Worm (Caenorhabditis elegans) whole organism, young adult: ENCODE measurements around the gene C40A11.7.

Source experiments
- B0035.1 ChIP-seq: sonication (generic microtip); optimal IDR thresholded peaks from 2 replicates; lab custom pipeline; 2016; ENCODE audit warnings: missing genetic modification characterization, mild to moderate bottlenecking, missing compliant biosample characterization, missing genotype, missing genetic modification reagents
- C06A6.2 ChIP-seq: fragments of 200-800 bp; sonication (Bioruptor generic); conservative IDR thresholded peaks from 2 replicates; pipeline ENCODE4 v1.3.6; 2022; ENCODE audit warnings: missing genetic modification characterization, missing compliant biosample characterization
- F33H1.4 ChIP-seq: fragments of 200-800 bp; sonication (Bioruptor generic); IDR thresholded peaks from 2 replicates; pipeline ENCODE4 v1.3.6; 2022; ENCODE audit warnings: missing genetic modification reagents, missing genetic modification characterization, missing compliant biosample characterization
- F57A8.1 ChIP-seq: fragments of 200-800 bp; sonication (Bioruptor generic); optimal IDR thresholded peaks from 2 replicates; lab custom pipeline; 2018; ENCODE audit warnings: mild to moderate bottlenecking, missing genetic modification characterization, moderate library complexity, missing compliant biosample characterization
- Y53F4B.3 ChIP-seq: fragments of 200-800 bp; sonication (Bioruptor generic); IDR thresholded peaks from 2 replicates; pipeline ENCODE4 v1.3.6; 2022; ENCODE audit warnings: missing genetic modification reagents, missing genetic modification characterization, missing compliant biosample characterization
- Y53G8AR.9 ChIP-seq: fragments of 200-800 bp; sonication (Bioruptor generic); conservative IDR thresholded peaks from 2 replicates; pipeline ENCODE4 v1.3.6; 2022; ENCODE audit warnings: missing genetic modification reagents, missing genetic modification characterization, missing compliant biosample characterization
- Y67H2A.10 ChIP-seq: fragments of 200-800 bp; sonication (Bioruptor generic); conservative IDR thresholded peaks from 2 replicates; pipeline ENCODE4 v1.3.6; 2022; ENCODE audit warnings: missing genetic modification reagents, missing genetic modification characterization, missing compliant biosample characterization
- akir-1 ChIP-seq: fragments of 200-800 bp; sonication (Bioruptor generic); optimal IDR thresholded peaks from 2 replicates; lab custom pipeline; 2018; ENCODE audit warnings: mild to moderate bottlenecking, missing genetic modification characterization, moderate library complexity, missing compliant biosample characterization
- aptf-2 ChIP-seq: fragments of 200-800 bp; sonication (Bioruptor generic); conservative IDR thresholded peaks from 2 replicates; pipeline ENCODE4 v1.3.6; 2022; ENCODE audit warnings: missing genetic modification reagents, missing genetic modification characterization, missing compliant biosample characterization
- aptf-3 ChIP-seq: fragments of 200-800 bp; sonication (Bioruptor generic); IDR thresholded peaks from 2 replicates; pipeline ENCODE4 v1.3.6; 2022; ENCODE audit warnings: missing genetic modification characterization, missing compliant biosample characterization
- attf-3 ChIP-seq: fragments of 200-800 bp; sonication (Bioruptor generic); conservative IDR thresholded peaks from 2 replicates; pipeline ENCODE4 v1.3.6; 2022; ENCODE audit warnings: missing genetic modification reagents, missing genetic modification characterization, missing compliant biosample characterization
- ccch-3 ChIP-seq: fragments of 200-800 bp; sonication (Bioruptor generic); optimal IDR thresholded peaks from 2 replicates; lab custom pipeline; 2018; ENCODE audit warnings: mild to moderate bottlenecking, missing genetic modification characterization, missing compliant biosample characterization
- cebp-2 ChIP-seq: fragments of 200-800 bp; sonication (Bioruptor generic); IDR thresholded peaks from 2 replicates; pipeline ENCODE4 v1.3.6; 2022; ENCODE audit warnings: missing genetic modification characterization, missing compliant biosample characterization
- ceh-27 ChIP-seq: fragments of 200-800 bp; sonication (Bioruptor generic); optimal IDR thresholded peaks from 2 replicates; lab custom pipeline; 2018; ENCODE audit warnings: mild to moderate bottlenecking, missing genetic modification characterization, moderate library complexity, missing compliant biosample characterization
- ceh-91 ChIP-seq: fragments of 200-800 bp; sonication (Bioruptor generic); IDR thresholded peaks from 2 replicates; pipeline ENCODE4 v1.3.6; 2022; ENCODE audit warnings: missing genetic modification reagents, missing genetic modification characterization, missing compliant biosample characterization
- die-1 ChIP-seq: sonication (generic microtip); optimal IDR thresholded peaks from 2 replicates; lab custom pipeline; 2016; ENCODE audit warnings: missing genotype, mild to moderate bottlenecking, missing genetic modification characterization, missing compliant biosample characterization
- dox-1 ChIP-seq: fragments of 200-800 bp; sonication (Bioruptor generic); IDR thresholded peaks from 2 replicates; pipeline ENCODE4 v1.3.6; 2022; ENCODE audit warnings: missing genetic modification reagents, missing genetic modification characterization, missing compliant biosample characterization
- efl-1 ChIP-seq: fragments of 150-350 bp; optimal IDR thresholded peaks from 2 replicates; lab custom pipeline; 2014; ENCODE audit warnings: missing biosample characterization, missing genetic modification reagents, missing genetic modification characterization
- egl-44 ChIP-seq: fragments of 200-800 bp; sonication (Bioruptor generic); IDR thresholded peaks from 2 replicates; pipeline ENCODE4 v1.3.6; 2022; ENCODE audit warnings: missing genetic modification reagents, missing genetic modification characterization, missing compliant biosample characterization
- ekl-4 ChIP-seq: fragments of 200-800 bp; sonication (Bioruptor generic); IDR thresholded peaks from 2 replicates; pipeline ENCODE4 v1.3.6; 2022; ENCODE audit warnings: missing genetic modification reagents, missing genetic modification characterization, missing compliant biosample characterization
- hrde-1 ChIP-seq: sonication (generic microtip); optimal IDR thresholded peaks from 2 replicates; lab custom pipeline; 2016; ENCODE audit warnings: missing genetic modification characterization, mild to moderate bottlenecking, missing compliant biosample characterization, moderate library complexity, missing genotype, missing genetic modification reagents, borderline replicate concordance
- let-607 ChIP-seq, 2 experiments: fragments of 200-800 bp in 1 of 2; sonication (Bioruptor generic) in 1 of 2; sonication (generic microtip) in 1 of 2; optimal IDR thresholded peaks; 2 replicates each; lab custom pipeline; 2016 to 2018; ENCODE audit warnings: mild to moderate bottlenecking in 2 of 2, missing compliant biosample characterization in 2 of 2, missing genetic modification characterization in 2 of 2, moderate library complexity in 2 of 2, missing genotype in 1 of 2
- lin-26 ChIP-seq: fragments of 200-800 bp; sonication (Bioruptor generic); IDR thresholded peaks from 2 replicates; pipeline ENCODE4 v1.3.6; 2022; ENCODE audit warnings: missing genetic modification reagents, missing genetic modification characterization, missing compliant biosample characterization
- lsl-1 ChIP-seq: fragments of 200-800 bp; sonication (Bioruptor generic); optimal IDR thresholded peaks from 2 replicates; lab custom pipeline; 2018; ENCODE audit warnings: mild to moderate bottlenecking, missing genetic modification characterization, moderate library complexity, missing compliant biosample characterization
- lsy-27 ChIP-seq: sonication (generic microtip); optimal IDR thresholded peaks from 2 replicates; lab custom pipeline; 2017; ENCODE audit warnings: missing genetic modification characterization, mild to moderate bottlenecking, missing compliant biosample characterization, antibody characterized with exemption, missing genotype, borderline replicate concordance; ENCODE audit not compliant: insufficient read depth
- madf-8 ChIP-seq: fragments of 200-800 bp; sonication (Bioruptor generic); conservative IDR thresholded peaks from 2 replicates; pipeline ENCODE4 v1.3.6; 2022; ENCODE audit warnings: missing genetic modification reagents, missing genetic modification characterization, missing compliant biosample characterization
- mcd-1 ChIP-seq: fragments of 200-800 bp; sonication (Bioruptor generic); IDR thresholded peaks from 2 replicates; pipeline ENCODE4 v1.3.6; 2022; ENCODE audit warnings: missing genetic modification reagents, missing genetic modification characterization, missing compliant biosample characterization
- mel-28 ChIP-seq: sonication (generic microtip); optimal IDR thresholded peaks from 2 replicates; lab custom pipeline; 2016; ENCODE audit warnings: borderline replicate concordance, mild to moderate bottlenecking, missing genetic modification characterization, missing compliant biosample characterization
- nhr-80 ChIP-seq: sonication (generic microtip); optimal IDR thresholded peaks from 2 replicates; lab custom pipeline; 2016; ENCODE audit warnings: missing genetic modification characterization, missing compliant biosample characterization
- pbrm-1 ChIP-seq: fragments of 200-800 bp; sonication (Bioruptor generic); IDR thresholded peaks from 2 replicates; pipeline ENCODE4 v1.3.6; 2022; ENCODE audit warnings: missing genetic modification reagents, missing genetic modification characterization, missing compliant biosample characterization
- rcor-1 ChIP-seq: fragments of 200-800 bp; sonication (Bioruptor generic); IDR thresholded peaks from 2 replicates; pipeline ENCODE4 v1.3.6; 2022; ENCODE audit warnings: missing genetic modification reagents, missing genetic modification characterization, missing compliant biosample characterization
- repo-1 ChIP-seq: sonication (generic microtip); optimal IDR thresholded peaks from 2 replicates; lab custom pipeline; 2017; ENCODE audit warnings: mild to moderate bottlenecking, missing genetic modification characterization, missing compliant biosample characterization
- tbp1 ChIP-seq: fragments of 200-800 bp; sonication (Bioruptor generic); optimal IDR thresholded peaks from 2 replicates; lab custom pipeline; 2018; ENCODE audit warnings: mild to moderate bottlenecking, missing genetic modification characterization, missing compliant biosample characterization
- unc-130 ChIP-seq: sonication (generic microtip); optimal IDR thresholded peaks from 2 replicates; lab custom pipeline; 2016; ENCODE audit warnings: missing genetic modification reagents, missing genetic modification characterization, missing compliant biosample characterization
- unc-62 ChIP-seq: fragments of 150-350 bp; optimal IDR thresholded peaks from 2 replicates; lab custom pipeline; 2014; ENCODE audit warnings: missing biosample characterization, missing genetic modification reagents, missing genetic modification characterization
- zim-3 ChIP-seq: sonication (generic microtip); optimal IDR thresholded peaks from 2 replicates; lab custom pipeline; 2017; ENCODE audit warnings: mild to moderate bottlenecking, missing genetic modification characterization, moderate library complexity, missing compliant biosample characterization
- ztf-22 ChIP-seq: fragments of 200-800 bp; sonication (Bioruptor generic); optimal IDR thresholded peaks from 2 replicates; lab custom pipeline; 2018; ENCODE audit warnings: mild to moderate bottlenecking, missing genetic modification characterization, moderate library complexity, missing compliant biosample characterization
- ztf-26 ChIP-seq: sonication (generic microtip); optimal IDR thresholded peaks from 2 replicates; lab custom pipeline; 2017; ENCODE audit warnings: missing genetic modification characterization, missing compliant biosample characterization
- ztf-28 ChIP-seq: fragments of 200-800 bp; sonication (Bioruptor generic); IDR thresholded peaks from 2 replicates; pipeline ENCODE4 v1.3.6; 2022; ENCODE audit warnings: missing genetic modification reagents, missing genetic modification characterization, missing compliant biosample characterization
- ztf-6 ChIP-seq: fragments of 200-800 bp; sonication (Bioruptor generic); IDR thresholded peaks from 2 replicates; pipeline ENCODE4 v1.3.6; 2022; ENCODE audit warnings: missing genetic modification reagents, missing genetic modification characterization, missing compliant biosample characterization

The C40A11.7 gene

DNA sequence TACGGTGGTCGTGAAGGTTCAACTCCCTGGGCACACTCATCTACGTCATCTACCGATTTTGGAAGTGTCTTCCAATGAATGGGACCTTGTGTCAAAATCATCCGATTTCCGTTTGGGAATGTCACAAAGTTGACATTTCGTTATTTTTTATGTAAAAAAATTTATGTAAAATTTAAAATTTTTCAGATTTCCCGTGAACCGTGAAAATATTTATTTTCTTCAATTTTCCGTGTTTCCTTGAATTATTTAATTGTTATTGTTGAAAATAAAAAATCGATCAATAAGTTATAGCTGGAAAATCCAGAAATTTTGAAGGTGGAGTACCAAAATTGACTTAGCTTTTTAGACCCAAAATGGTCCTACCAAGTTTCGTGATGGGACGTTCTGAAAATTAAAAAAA lies 14.8 kb downstream of the C40A11.7 start, which contains the start of gene hpo-7:
Gene hpo-7 (minus strand): TSS at position 101 of the 400 bp plus-strand sequence.
- TF ChIP-seq unc-130 (GFP tag; lab: Kevin White, UChicago) = no peak
- no peak for TF ChIP-seq Y53G8AR.9 (GFP tag; lab: Robert Waterston, UW)
- TF ChIP-seq rcor-1 (GFP tag; lab: Robert Waterston, UW) = no peak
- no peak for TF ChIP-seq aptf-3 (GFP tag; lab: Robert Waterston, UW)
- TF ChIP-seq let-607 (tag; optimal IDR thresholded peaks at IDR 0.05; lab: Kevin White, UChicago) = no peak
- TF ChIP-seq attf-3 = no peak
- TF ChIP-seq tbp1 (GFP tag; lab: Kevin White, UChicago) = no peak
- no peak for TF ChIP-seq ztf-28 (GFP tag; lab: Robert Waterston, UW)
- TF ChIP-seq ceh-27 (GFP tag; lab: Kevin White, UChicago) = no peak
- TF ChIP-seq C06A6.2 = no peak
- no peak for TF ChIP-seq nhr-80 (tag; lab: Kevin White, UChicago)
- no peak for TF ChIP-seq ekl-4 (GFP tag; lab: Robert Waterston, UW)
- TF ChIP-seq pbrm-1 = no peak
- TF ChIP-seq mel-28 (tag; lab: Kevin White, UChicago) = no peak
- TF ChIP-seq Y53F4B.3 (GFP tag; lab: Robert Waterston, UW) = no peak
- no peak for TF ChIP-seq lsl-1 (GFP tag; lab: Kevin White, UChicago)
- TF ChIP-seq, all 124 proteins: peak for 0

DNA sequence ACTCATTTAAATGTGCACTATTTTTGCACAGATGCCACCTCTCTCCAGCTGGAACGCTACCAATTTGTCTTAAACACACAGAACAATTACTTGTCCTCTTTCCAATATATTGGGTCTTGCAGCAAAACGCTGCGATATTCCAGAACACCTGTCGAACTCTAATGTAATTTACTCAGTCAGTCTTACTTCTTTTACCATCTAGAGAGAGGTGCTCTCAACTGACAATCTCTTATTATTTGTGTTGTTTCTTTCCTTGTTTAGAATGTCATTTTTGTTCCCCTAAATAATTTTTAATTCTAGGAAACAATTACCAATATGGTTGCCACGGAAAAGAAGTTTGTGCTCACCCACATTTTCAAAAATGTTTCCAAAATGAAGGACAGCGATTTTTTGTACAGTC lies 19.6 kb downstream of the C40A11.7 start, which contains the start of gene sdz-28:
Gene sdz-28 (plus strand): TSS at position 301 of the 400 bp plus-strand sequence.
- no peak for TF ChIP-seq zim-3 (tag; lab: Kevin White, UChicago)
- TF ChIP-seq aptf-2 (GFP tag; lab: Robert Waterston, UW) = no peak
- no peak for TF ChIP-seq egl-44
- TF ChIP-seq F33H1.4 (GFP tag; lab: Robert Waterston, UW) = no peak
- TF ChIP-seq ztf-26 (tag; lab: Kevin White, UChicago) = no peak
- no peak for TF ChIP-seq let-607 (tag; optimal IDR thresholded peaks at IDR 0.05; lab: Kevin White, UChicago)
- no peak for TF ChIP-seq attf-3
- TF ChIP-seq ztf-22 (GFP tag; lab: Kevin White, UChicago) = no peak
- no peak for TF ChIP-seq dox-1
- TF ChIP-seq unc-62 (GFP tag; lab: Kevin White, UChicago) = no peak
- TF ChIP-seq lsy-27 = no peak
- no peak for TF ChIP-seq lin-26 (GFP tag; lab: Robert Waterston, UW)
- TF ChIP-seq F57A8.1 (GFP tag; lab: Kevin White, UChicago) = no peak
- TF ChIP-seq efl-1 (GFP tag; lab: Kevin White, UChicago) = no peak
- no peak for TF ChIP-seq B0035.1
- TF ChIP-seq ccch-3 = no peak
- TF ChIP-seq Y67H2A.10 (GFP tag; lab: Robert Waterston, UW) = no peak
- TF ChIP-seq cebp-2 (GFP tag; lab: Robert Waterston, UW) = no peak
- no peak for TF ChIP-seq mcd-1 (GFP tag; lab: Robert Waterston, UW)

DNA sequence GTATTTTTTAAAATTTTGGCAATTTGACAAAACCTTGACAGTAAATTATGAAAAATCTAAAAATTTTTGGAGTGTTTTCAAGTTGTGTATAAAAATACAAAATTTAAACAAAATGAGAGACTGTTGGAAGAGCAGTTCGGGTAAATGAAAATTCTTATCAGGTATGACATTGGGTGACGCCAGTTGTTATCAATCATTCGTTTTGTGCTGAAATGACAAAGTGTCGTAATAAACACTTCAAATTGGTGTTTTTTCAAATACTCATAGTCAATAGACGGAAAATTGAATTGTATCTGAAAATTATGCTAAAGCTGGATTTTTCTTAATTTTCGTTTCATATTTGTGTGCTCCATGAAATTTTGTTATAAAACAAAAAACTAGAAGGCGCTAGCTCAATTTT lies 27.6 kb downstream of the C40A11.7 start:
- TF ChIP-seq lsl-1 (GFP tag; lab: Kevin White, UChicago) (no peak), repo-1 (tag; lab: Kevin White, UChicago) (no peak), madf-8 (GFP tag; lab: Robert Waterston, UW) (no peak), akir-1 (GFP tag; lab: Kevin White, UChicago) (no peak), ztf-6 (GFP tag; lab: Robert Waterston, UW) (no peak), ceh-91 (no peak), hrde-1 (tag; lab: Kevin White, UChicago) (no peak), die-1 (tag; lab: Kevin White, UChicago) (no peak), C06A6.2 (no peak)
